Worm (Caenorhabditis elegans): ENCODE data around the gene clk-1.

clk-1 gene

ce11 chrIII:5273396-5273857 is 4.3 kb upstream of the clk-1 start, which contains the start of gene ztf-8:
TSS of gene ztf-8 (minus strand) at chrIII:5273471.
- peak; percentile 5 for TF ChIP-seq nhr-90 (tag; optimal IDR thresholded peaks at IDR 0.05; ENCODE audit: poor library complexity)
- TF ChIP-seq nhr-20 (tag; optimal IDR thresholded peaks at IDR 0.05) = peak; percentile 7
- no peak for TF ChIP-seq snpc-4 (tag; optimal IDR thresholded peaks at IDR 0.05)
- peak; percentile 24 for TF ChIP-seq snu-23 (GFP tag; optimal IDR thresholded peaks at IDR 0.05)
- TF ChIP-seq ama-1 (optimal IDR thresholded peaks at IDR 0.05) = peak; percentile 87
- TF ChIP-seq swsn-7 (tag; optimal IDR thresholded peaks at IDR 0.05) = peak; percentile 20
- no peak for TF ChIP-seq C16A3.4 (tag; optimal IDR thresholded peaks at IDR 0.05)
- peak; percentile 40 for TF ChIP-seq mep-1 (tag; optimal IDR thresholded peaks at IDR 0.05)
- no peak for TF ChIP-seq blmp-1 (tag; optimal IDR thresholded peaks at IDR 0.05)
- TF ChIP-seq egl-27 (tag; optimal IDR thresholded peaks at IDR 0.05) = no peak
- no peak for TF ChIP-seq unc-98 (GFP tag; IDR thresholded peaks at IDR 0.05)
- TF ChIP-seq elt-2 (tag; optimal IDR thresholded peaks at IDR 0.05) = no peak
- TF ChIP-seq nhr-19 (GFP tag; conservative IDR thresholded peaks at IDR 0.05) = 0 out of 2 replicates have a peak, but pooled peaks have one; percentile 12
- TF ChIP-seq fkh-8 (tag; optimal IDR thresholded peaks at IDR 0.05) = no peak
- no peak for TF ChIP-seq lin-14 (GFP tag; optimal IDR thresholded peaks at IDR 0.05)
- TF ChIP-seq nhr-71 (tag; optimal IDR thresholded peaks at IDR 0.05) = peak; percentile 57
- TF ChIP-seq aly-2 (tag; optimal IDR thresholded peaks at IDR 0.05) = peak; percentile 51
- no peak for TF ChIP-seq nhr-76 (tag; optimal IDR thresholded peaks at IDR 0.05)
- TF ChIP-seq sup-37 (GFP tag; optimal IDR thresholded peaks at IDR 0.05) = no peak
- no peak for TF ChIP-seq mef-2 (tag; optimal IDR thresholded peaks at IDR 0.05)
- peak; percentile 23 for TF ChIP-seq dsc-1 (tag; optimal IDR thresholded peaks at IDR 0.05)
- peak in 1 of 3 experiments; percentile 6 for TF ChIP-seq dpl-1 (GFP tag; optimal IDR thresholded peaks at IDR 0.05)

- no peak for TF ChIP-seq dsc-1 (tag; optimal IDR thresholded peaks at IDR 0.05)
- peak; percentile 30 for TF ChIP-seq nhr-85 (tag)
- no peak for TF ChIP-seq efl-1 (optimal IDR thresholded peaks at IDR 0.05)
- peak in 1 of 2 experiments; percentile 37 for TF ChIP-seq efl-1 (GFP tag; optimal IDR thresholded peaks at IDR 0.05 in 1 of 2)
These were observed 3.4 kb upstream of the clk-1 start for ce11 chrIII:5274250-5274649.

ce11 chrIII:5274715-5275355 is 2.9 kb upstream of the clk-1 start, which contains the start of the genes daf-41 and toc-1:
TSS of gene daf-41 (minus strand) at chrIII:5274765.
TSS of gene toc-1 (plus strand) at chrIII:5275251.
- TF ChIP-seq dsc-1 (tag; optimal IDR thresholded peaks at IDR 0.05) (peak; percentile 63), elt-3 (tag; optimal IDR thresholded peaks at IDR 0.05) (peak in 1 of 6 experiments; percentile 20), ztf-4 (tag; optimal IDR thresholded peaks at IDR 0.05) (no peak), mep-1 (tag; optimal IDR thresholded peaks at IDR 0.05) (peak; percentile 82), snpc-4 (tag; optimal IDR thresholded peaks at IDR 0.05) (no peak), dpl-1 (GFP tag; optimal IDR thresholded peaks at IDR 0.05) (peak; percentile 54 to 71 (median 58)), nhr-90 (tag; optimal IDR thresholded peaks at IDR 0.05; ENCODE audit: poor library complexity) (no peak), nhr-85 (tag) (no peak), tlp-1 (tag; optimal IDR thresholded peaks at IDR 0.05) (no peak), blmp-1 (tag; optimal IDR thresholded peaks at IDR 0.05) (peak; percentile 72), nhr-19 (GFP tag; conservative IDR thresholded peaks at IDR 0.05) (peak; percentile 18; the same call in 1 of the 2 replicates), ets-5 (GFP tag; IDR thresholded peaks at IDR 0.05) (no peak), sup-37 (GFP tag; optimal IDR thresholded peaks at IDR 0.05) (no peak), nhr-20 (tag; optimal IDR thresholded peaks at IDR 0.05) (peak; percentile 31), swsn-7 (tag; optimal IDR thresholded peaks at IDR 0.05) (peak; percentile 44), fkh-8 (tag; optimal IDR thresholded peaks at IDR 0.05) (peak; percentile 81), pax-3 (tag; optimal IDR thresholded peaks at IDR 0.05) (no peak), unc-86 (tag; optimal IDR thresholded peaks at IDR 0.05) (no peak), egl-27 (tag; optimal IDR thresholded peaks at IDR 0.05) (no peak), efl-1 (optimal IDR thresholded peaks at IDR 0.05) (peak; percentile 50 to 68), efl-1 (GFP tag; optimal IDR thresholded peaks at IDR 0.05 in 1 of 2) (peak; percentile 68 to 91), ceh-82 (tag; optimal IDR thresholded peaks at IDR 0.05) (peak in 1 of 3 experiments; percentile 12), irx-1 (tag; optimal IDR thresholded peaks at IDR 0.05) (no peak), C04F5.9 (tag; optimal IDR thresholded peaks at IDR 0.05) (no peak), unc-98 (GFP tag; IDR thresholded peaks at IDR 0.05) (no peak), lin-14 (GFP tag; optimal IDR thresholded peaks at IDR 0.05) (peak; percentile 65), egl-13 (tag; optimal IDR thresholded peaks at IDR 0.05) (no peak), C16A3.4 (tag; optimal IDR thresholded peaks at IDR 0.05) (peak; percentile 57), fkh-10 (GFP tag; optimal IDR thresholded peaks at IDR 0.05) (no peak), nhr-12 (tag; optimal IDR thresholded peaks at IDR 0.05) (no peak), fos-1 (tag; optimal IDR thresholded peaks at IDR 0.05) (peak; percentile 20), isw-1 (GFP tag; IDR thresholded peaks at IDR 0.05) (peak; percentile 18; the same call in 1 of the 2 replicates), ceh-8 (GFP tag; optimal IDR thresholded peaks at IDR 0.05) (peak; percentile 16), nhr-84 (tag; optimal IDR thresholded peaks at IDR 0.05) (no peak), lin-15B (tag; optimal IDR thresholded peaks at IDR 0.05) (peak; percentile 10), snu-23 (GFP tag; optimal IDR thresholded peaks at IDR 0.05) (peak; percentile 68), mdl-1 (tag; optimal IDR thresholded peaks at IDR 0.05) (peak in 1 of 2 experiments; percentile 24), lin-13 (GFP tag; optimal IDR thresholded peaks at IDR 0.05) (peak; percentile 48), lin-39 (tag; optimal IDR thresholded peaks at IDR 0.05) (no peak)

Measured in whole organism, L1 larva.